Worm (Caenorhabditis elegans) whole organism, L4 larva: Measurements from ENCODE around the gene lron-1.

ENCODE experiments used
- Y48G9A.11 ChIP-seq: fragments of 200-800 bp; sonication (Bioruptor generic); IDR thresholded peaks from 2 replicates; pipeline ENCODE4 v1.3.6; 2022; ENCODE audit warnings: missing genetic modification reagents, missing genetic modification characterization, missing compliant biosample characterization
- aha-1 ChIP-seq: fragments of 150-350 bp; peaks from one replicate; lab custom pipeline; 2014; ENCODE audit warnings: missing biosample characterization, missing genetic modification characterization
- ceh-28 ChIP-seq: fragments of 150-350 bp; optimal IDR thresholded peaks from 2 replicates; lab custom pipeline; 2014; ENCODE audit warnings: missing biosample characterization, missing genetic modification reagents, missing genetic modification characterization
- ceh-82 ChIP-seq: sonication (generic microtip); optimal IDR thresholded peaks from 2 replicates; lab custom pipeline; 2017; ENCODE audit warnings: missing biosample characterization, missing genetic modification characterization
- ctbp-1 ChIP-seq: fragments of 200-800 bp; sonication (Bioruptor generic); IDR thresholded peaks from 2 replicates; pipeline ENCODE4 v1.3.6; 2022; ENCODE audit warnings: missing genetic modification reagents, missing genetic modification characterization, missing compliant biosample characterization
- daf-16 ChIP-seq, 3 experiments: sonication (generic microtip); optimal IDR thresholded peaks; 2 replicates each; lab custom pipeline; 2016 to 2017; ENCODE audit warnings: missing genetic modification characterization in 3 of 3, missing genetic modification reagents in 3 of 3, mild to moderate bottlenecking in 2 of 3, missing compliant biosample characterization in 2 of 3, missing biosample characterization in 1 of 3, moderate library complexity in 1 of 3
- daf-19 ChIP-seq: fragments of 200-800 bp; sonication (Bioruptor generic); conservative IDR thresholded peaks from 2 replicates; pipeline ENCODE4 v1.3.6; 2022; ENCODE audit warnings: missing genetic modification characterization, missing compliant biosample characterization
- dmd-6 ChIP-seq: fragments of 200-800 bp; sonication (Bioruptor generic); IDR thresholded peaks from 2 replicates; pipeline ENCODE4 v1.3.6; 2022; ENCODE audit warnings: missing genetic modification reagents, missing genetic modification characterization, missing compliant biosample characterization
- dmd-9 ChIP-seq: fragments of 200-800 bp; sonication (Bioruptor generic); IDR thresholded peaks from 2 replicates; pipeline ENCODE4 v1.3.6; 2022; ENCODE audit warnings: missing genetic modification reagents, missing genetic modification characterization, missing compliant biosample characterization
- dve-1 ChIP-seq: sonication (generic microtip); optimal IDR thresholded peaks from 2 replicates; lab custom pipeline; 2017; ENCODE audit warnings: antibody characterized with exemption, mild to moderate bottlenecking, missing genetic modification characterization, missing compliant biosample characterization; ENCODE audit not compliant: insufficient read depth
- egl-43 ChIP-seq: fragments of 200-800 bp; sonication (Bioruptor generic); IDR thresholded peaks from 2 replicates; pipeline ENCODE4 v1.3.6; 2022; ENCODE audit warnings: missing genetic modification reagents, missing genetic modification characterization, missing compliant biosample characterization
- gei-8 ChIP-seq: fragments of 200-800 bp; sonication (Bioruptor generic); optimal IDR thresholded peaks from 2 replicates; lab custom pipeline; 2018; ENCODE audit warnings: mild to moderate bottlenecking, missing genetic modification characterization, missing compliant biosample characterization
- hif-1 ChIP-seq, 2 experiments: sonication (generic microtip); optimal IDR thresholded peaks; 2 replicates each; lab custom pipeline; 2016 to 2017; ENCODE audit warnings: missing compliant biosample characterization in 2 of 2, missing genetic modification characterization in 2 of 2, missing genetic modification reagents in 2 of 2, missing genotype in 2 of 2, mild to moderate bottlenecking in 1 of 2
- hlh-11 ChIP-seq: fragments of 200-800 bp; sonication (Bioruptor generic); optimal IDR thresholded peaks from 2 replicates; lab custom pipeline; 2018; ENCODE audit warnings: mild to moderate bottlenecking, missing genetic modification characterization, missing compliant biosample characterization
- hmg-1.1 ChIP-seq: fragments of 200-800 bp; sonication (Bioruptor generic); IDR thresholded peaks from 2 replicates; pipeline ENCODE4 v1.3.6; 2022; ENCODE audit warnings: missing genetic modification reagents, missing genetic modification characterization, missing compliant biosample characterization
- jun-1 ChIP-seq: fragments of 150-350 bp; optimal IDR thresholded peaks from 2 replicates; lab custom pipeline; 2014; ENCODE audit warnings: missing biosample characterization, missing genetic modification reagents, missing genetic modification characterization
- lin-1 ChIP-seq: fragments of 200-800 bp; sonication (Bioruptor generic); IDR thresholded peaks from 2 replicates; pipeline ENCODE4 v1.3.6; 2022; ENCODE audit warnings: missing genetic modification reagents, missing genetic modification characterization, missing compliant biosample characterization
- lin-29 ChIP-seq: fragments of 200-800 bp; sonication (Bioruptor generic); IDR thresholded peaks from 2 replicates; pipeline ENCODE4 v1.3.6; 2022; ENCODE audit warnings: missing genetic modification reagents, missing genetic modification characterization, missing compliant biosample characterization
- mes-2 ChIP-seq: sonication (generic microtip); optimal IDR thresholded peaks from 2 replicates; lab custom pipeline; 2016; ENCODE audit warnings: missing genotype, mild to moderate bottlenecking, missing genetic modification characterization, missing compliant biosample characterization; ENCODE audit not compliant: poor library complexity, severe bottlenecking
- mxl-3 ChIP-seq: fragments of 200-800 bp; sonication (Bioruptor generic); optimal IDR thresholded peaks from 2 replicates; lab custom pipeline; 2018; ENCODE audit warnings: mild to moderate bottlenecking, missing genetic modification characterization, missing compliant biosample characterization
- nhr-11 ChIP-seq: fragments of 150-350 bp; optimal IDR thresholded peaks from 2 replicates; lab custom pipeline; 2014; ENCODE audit warnings: missing biosample characterization, missing genetic modification characterization
- nhr-25 ChIP-seq: sonication (generic microtip); optimal IDR thresholded peaks from 2 replicates; lab custom pipeline; 2017; ENCODE audit warnings: missing genetic modification characterization, mild to moderate bottlenecking, missing compliant biosample characterization, antibody characterized with exemption, moderate library complexity, borderline replicate concordance; ENCODE audit not compliant: insufficient read depth
- nhr-28 ChIP-seq: fragments of 150-350 bp; optimal IDR thresholded peaks from 2 replicates; lab custom pipeline; 2014; ENCODE audit warnings: missing biosample characterization, missing genetic modification characterization
- nhr-77 ChIP-seq: fragments of 150-350 bp; optimal IDR thresholded peaks from 2 replicates; lab custom pipeline; 2014; ENCODE audit warnings: missing biosample characterization, missing genetic modification characterization
- set-16 ChIP-seq: fragments of 200-800 bp; sonication (Bioruptor generic); IDR thresholded peaks from 2 replicates; pipeline ENCODE4 v1.3.6; 2022; ENCODE audit warnings: missing genetic modification reagents, missing genetic modification characterization, missing compliant biosample characterization
- tag-97 ChIP-seq: fragments of 200-800 bp; sonication (Bioruptor generic); IDR thresholded peaks from 2 replicates; pipeline ENCODE4 v1.3.6; 2022; ENCODE audit warnings: missing genetic modification characterization, missing compliant biosample characterization
- unc-62 ChIP-seq, 3 experiments: fragments of 150-350 bp in 1 of 3; sonication (generic microtip); optimal IDR thresholded peaks in 2 of 3; peaks in 1 of 3; 1 replicate in 1 of 3; 2 replicates in 2 of 3; lab custom pipeline; 2014 to 2017; ENCODE audit warnings: missing biosample characterization in 3 of 3, missing genetic modification characterization in 3 of 3, missing genetic modification reagents in 3 of 3, missing genotype in 1 of 3
- vab-7 ChIP-seq: fragments of 200-800 bp; sonication (Bioruptor generic); IDR thresholded peaks from 2 replicates; pipeline ENCODE4 v1.3.6; 2022; ENCODE audit warnings: missing genetic modification reagents, missing genetic modification characterization, missing compliant biosample characterization

Gene lron-1

ce11 chrX:14565245-14565644 lies 7.3 kb upstream of the lron-1 start:
- TF ChIP-seq dve-1 (tag; lab: Kevin White, UChicago) (peak; percentile 14), unc-62 (GFP tag; optimal IDR thresholded peaks at IDR 0.05 in 1 of 2; lab: Kevin White, UChicago) (peak in 1 of 2 experiments; percentile 69), unc-62 (tag; optimal IDR thresholded peaks at IDR 0.05; lab: Kevin White, UChicago) (no peak), lin-1 (GFP tag; lab: Robert Waterston, UW) (no peak), egl-43 (GFP tag; lab: Robert Waterston, UW) (0 out of 2 replicates have a peak, but pooled peaks have one; percentile 10), dmd-6 (peak; percentile 52), mes-2 (tag; lab: Kevin White, UChicago) (peak; percentile 9)

- TF ChIP-seq hlh-11 (tag; lab: Kevin White, UChicago) (peak; percentile 50), aha-1 (tag; lab: Kevin White, UChicago) (peak; percentile 73), Y48G9A.11 (no peak), dmd-9 (GFP tag; lab: Robert Waterston, UW) (0 out of 2 replicates have a peak, but pooled peaks have one; percentile 11), nhr-11 (tag; lab: Kevin White, UChicago) (peak; percentile 17), gei-8 (GFP tag; lab: Kevin White, UChicago) (no peak), vab-7 (no peak), dmd-6 (peak; percentile 28; the same call in 1 of the 2 replicates), daf-16 (GFP tag; optimal IDR thresholded peaks at IDR 0.05; lab: Kevin White, UChicago) (peak in 1 of 2 experiments; percentile 9), daf-16 (tag; optimal IDR thresholded peaks at IDR 0.05; lab: Kevin White, UChicago) (no peak), hmg-1.1 (0 out of 2 replicates have a peak, but pooled peaks have one; percentile 22), nhr-28 (tag; lab: Kevin White, UChicago) (peak; percentile 14)
Measured at ce11 chrX:14566047-14566446, 6.5 kb upstream of the lron-1 start.

- TF ChIP-seq daf-16 (GFP tag; optimal IDR thresholded peaks at IDR 0.05; lab: Kevin White, UChicago) (no peak), daf-16 (tag; optimal IDR thresholded peaks at IDR 0.05; lab: Kevin White, UChicago) (peak; percentile 75), ceh-82 (tag; lab: Kevin White, UChicago) (no peak), nhr-28 (tag; lab: Kevin White, UChicago) (peak; percentile 96), dmd-6 (0 out of 2 replicates have a peak, but pooled peaks have one; percentile 13), jun-1 (tag; lab: Kevin White, UChicago) (no peak), dve-1 (tag; lab: Kevin White, UChicago) (peak; percentile 16), hif-1 (tag; optimal IDR thresholded peaks at IDR 0.05; lab: Kevin White, UChicago) (peak in 1 of 2 experiments; percentile 76)
- TF ChIP-seq, all 104 proteins: peak for 5
Measured at ce11 chrX:14568258-14568763, 4.2 kb upstream of the lron-1 start.

ce11 chrX:14571277-14571676 lies 1.2 kb upstream of the lron-1 start:
- no peak for TF ChIP-seq hmg-1.1
- TF ChIP-seq aha-1 (tag; lab: Kevin White, UChicago): peak; percentile 70
- no peak for TF ChIP-seq tag-97
- TF ChIP-seq dve-1 (tag; lab: Kevin White, UChicago): no peak

ce11 chrX:14575920-14576319 lies 3.4 kb downstream of the lron-1 start:
- TF ChIP-seq nhr-25 (peak; percentile 55), ctbp-1 (GFP tag; lab: Robert Waterston, UW) (no peak), daf-19 (GFP tag; lab: Robert Waterston, UW) (no peak), hmg-1.1 (no peak), nhr-28 (tag; lab: Kevin White, UChicago) (peak; percentile 29), nhr-77 (no peak), lin-29 (GFP tag; lab: Robert Waterston, UW) (no peak), unc-62 (GFP tag; optimal IDR thresholded peaks at IDR 0.05 in 1 of 2; lab: Kevin White, UChicago) (peak in 1 of 2 experiments; percentile 86), unc-62 (tag; optimal IDR thresholded peaks at IDR 0.05; lab: Kevin White, UChicago) (no peak), ceh-28 (no peak), aha-1 (tag; lab: Kevin White, UChicago) (peak; percentile 18)

ce11 chrX:14577579-14578127 lies 5.1 kb downstream of the lron-1 start, which contains the start of gene let-4:
Gene let-4 (plus strand): TSS chrX:14577935.
- TF ChIP-seq hlh-11 (tag; lab: Kevin White, UChicago) (peak; percentile 37), unc-62 (GFP tag; optimal IDR thresholded peaks at IDR 0.05 in 1 of 2; lab: Kevin White, UChicago) (peak in 1 of 2 experiments; percentile 95), unc-62 (tag; optimal IDR thresholded peaks at IDR 0.05; lab: Kevin White, UChicago) (no peak), mxl-3 (GFP tag; lab: Kevin White, UChicago) (no peak), set-16 (peak; percentile 80)
- TF ChIP-seq, all 104 proteins: peak for 3
